Fruit fly (Drosophila melanogaster): ENCODE data around the gene CG9072.

Gene CG9072

DNA sequence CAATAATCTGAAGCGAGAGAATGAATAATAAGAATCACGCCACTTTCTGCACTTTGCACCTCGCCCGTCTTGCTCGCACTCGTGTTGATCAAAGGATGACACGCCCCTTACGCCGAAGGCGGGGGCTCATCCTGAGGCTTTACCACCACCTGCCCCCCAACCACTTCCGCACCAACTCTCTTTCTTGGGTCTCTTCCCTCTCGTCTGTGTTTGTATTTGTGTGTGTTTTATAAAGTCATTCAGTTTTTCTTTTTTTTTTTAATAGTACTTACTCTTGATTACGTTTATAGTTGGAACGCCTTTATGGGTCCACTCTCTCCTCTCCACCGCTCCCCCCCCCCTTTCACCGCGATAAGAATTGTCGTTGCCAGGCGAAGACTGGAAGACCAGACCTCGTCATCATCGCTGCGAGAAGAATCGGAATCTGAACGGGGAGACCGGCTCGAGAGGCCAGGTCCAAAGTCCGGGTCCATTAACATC, 26.4 kb downstream of the CG9072 start:
- peak; percentile 86 for TF ChIP-seq noc (tag; optimal IDR thresholded peaks at IDR 0.05)

DNA sequence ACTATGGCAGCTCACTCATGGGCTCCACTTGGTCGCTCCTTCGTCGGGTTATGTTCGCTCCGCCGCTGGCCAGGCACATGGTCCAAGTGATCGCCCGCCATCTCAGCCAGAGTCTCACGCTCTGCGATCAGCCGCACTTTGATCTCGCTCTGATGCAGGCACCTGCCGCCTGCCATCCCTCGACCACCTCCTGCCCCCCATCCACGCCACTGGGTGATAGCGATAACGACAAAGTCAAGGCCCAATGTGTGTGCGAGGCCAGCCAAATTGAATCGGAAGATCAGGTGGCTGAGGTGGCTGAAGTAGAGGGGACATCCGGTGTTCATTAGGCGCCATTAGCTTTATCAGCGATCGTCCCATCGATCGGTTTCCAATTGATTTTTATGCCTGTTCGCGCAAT, 27.3 kb downstream of the CG9072 start:
- TF ChIP-seq noc (tag; optimal IDR thresholded peaks at IDR 0.05), result no peak

DNA sequence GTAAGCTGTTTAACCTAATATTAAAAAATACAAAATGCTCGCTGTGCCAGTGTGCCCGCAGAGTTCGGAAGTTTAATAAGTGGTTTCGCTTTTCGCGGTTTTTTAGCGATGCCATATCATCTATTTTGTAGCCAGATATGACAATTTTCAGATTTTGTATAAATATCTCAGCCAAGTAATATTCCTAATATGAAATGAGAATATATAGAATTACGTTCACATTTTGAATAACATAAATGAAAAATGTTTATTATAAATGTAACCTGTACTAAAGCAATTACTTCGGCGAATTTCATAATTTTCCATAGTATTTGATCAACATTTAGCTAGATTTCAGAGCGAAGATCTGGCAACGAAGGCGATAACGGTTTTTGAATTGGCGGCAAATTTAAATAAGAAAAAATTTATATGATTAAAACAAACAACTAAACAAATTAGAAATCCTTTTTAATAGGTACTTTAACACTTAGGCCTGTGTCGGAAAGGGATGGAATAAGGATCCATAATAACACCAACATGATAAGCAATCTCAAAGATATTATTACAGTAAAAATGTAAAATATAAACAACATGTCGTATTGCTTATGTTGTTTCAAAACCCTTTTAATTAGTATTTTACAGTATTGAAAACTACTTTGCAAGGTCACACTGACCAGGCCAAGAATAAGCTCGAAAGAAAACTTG, 29.3 kb downstream of the CG9072 start, which contains the start of the genes opm and dob:
Gene opm (minus strand): TSS at position 59 of the 684 bp plus-strand sequence.
Gene dob (plus strand): TSS at position 634 of the 684 bp plus-strand sequence.
- TF ChIP-seq noc (tag; optimal IDR thresholded peaks at IDR 0.05), result peak; percentile 15

DNA sequence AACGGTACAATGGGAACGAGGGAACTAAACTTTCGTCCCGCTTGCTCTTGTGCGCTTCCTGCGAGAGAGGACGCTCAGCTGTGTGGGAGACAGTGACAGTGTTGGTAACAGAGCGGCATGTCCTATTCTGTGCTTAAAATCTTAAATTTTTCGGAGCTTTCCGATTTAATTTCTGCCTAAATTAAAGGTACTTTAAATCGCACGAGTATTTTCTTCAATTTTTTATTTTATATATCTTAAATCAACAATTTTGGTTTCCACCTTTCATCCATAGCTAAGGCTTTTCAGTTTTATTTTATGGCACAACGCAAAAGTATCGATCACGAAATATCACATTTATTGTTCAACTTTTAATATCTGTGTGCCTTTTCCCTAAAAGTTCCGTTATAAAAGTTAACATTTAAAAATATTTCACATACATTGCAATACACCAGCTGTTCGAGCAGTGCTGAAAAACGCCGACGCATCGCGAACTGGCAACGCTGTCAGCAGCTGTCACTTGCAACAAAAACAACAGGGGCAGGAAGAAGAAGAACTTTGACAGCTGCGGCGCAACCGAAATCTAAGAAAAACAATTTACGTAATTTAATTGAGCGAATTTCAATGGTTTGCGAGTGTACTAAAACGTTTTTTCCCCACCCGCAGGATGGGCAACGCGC, 32.3 kb downstream of the CG9072 start, which contains the start of the genes hiw and ND-B18:
Gene hiw (minus strand): TSS at position 26 of the 659 bp plus-strand sequence.
Gene ND-B18 (plus strand): TSS at position 330 of the 659 bp plus-strand sequence.
- TF ChIP-seq noc (tag; optimal IDR thresholded peaks at IDR 0.05), result no peak

DNA sequence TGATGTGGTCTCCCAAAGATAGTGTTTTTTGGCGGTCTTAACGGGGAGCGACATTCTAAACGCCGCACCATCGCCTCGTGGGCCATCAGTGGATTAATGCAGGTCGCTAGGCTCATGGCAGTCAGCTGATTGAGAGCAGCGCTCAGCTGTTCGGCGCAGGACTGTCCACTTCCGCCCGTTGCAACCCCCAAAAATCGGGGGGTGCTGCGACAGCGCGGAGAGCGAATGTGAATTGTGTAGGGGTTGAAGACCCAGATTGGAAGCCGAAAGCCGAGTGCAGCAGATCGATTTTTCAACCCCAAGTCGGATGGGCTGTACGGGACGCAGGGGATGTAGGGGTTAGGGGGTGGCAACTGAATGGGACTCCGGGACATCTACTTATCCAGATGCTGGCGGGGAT, 33.2 kb downstream of the CG9072 start:
- TF ChIP-seq noc (tag; optimal IDR thresholded peaks at IDR 0.05), result no peak

DNA sequence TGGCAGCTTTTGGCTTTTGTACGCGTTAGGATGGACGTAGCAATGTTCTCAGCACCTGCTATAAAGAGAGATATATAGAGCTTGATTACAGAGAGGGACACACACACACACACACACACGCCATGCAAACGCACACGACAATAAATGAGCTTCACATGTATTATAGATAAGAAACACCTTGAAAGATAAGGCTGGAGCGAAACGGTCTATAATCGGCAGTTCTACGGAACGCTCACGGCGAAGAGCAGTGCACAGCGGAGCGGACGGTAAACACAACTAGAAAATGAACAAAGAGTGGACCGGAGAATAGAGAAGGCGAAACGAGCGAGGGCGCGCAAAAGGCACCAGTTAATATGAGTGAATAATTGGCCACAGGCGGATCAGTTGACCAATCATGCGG, 47.1 kb downstream of the CG9072 start:
- peak; percentile 48 for TF ChIP-seq noc (tag; optimal IDR thresholded peaks at IDR 0.05)

DNA sequence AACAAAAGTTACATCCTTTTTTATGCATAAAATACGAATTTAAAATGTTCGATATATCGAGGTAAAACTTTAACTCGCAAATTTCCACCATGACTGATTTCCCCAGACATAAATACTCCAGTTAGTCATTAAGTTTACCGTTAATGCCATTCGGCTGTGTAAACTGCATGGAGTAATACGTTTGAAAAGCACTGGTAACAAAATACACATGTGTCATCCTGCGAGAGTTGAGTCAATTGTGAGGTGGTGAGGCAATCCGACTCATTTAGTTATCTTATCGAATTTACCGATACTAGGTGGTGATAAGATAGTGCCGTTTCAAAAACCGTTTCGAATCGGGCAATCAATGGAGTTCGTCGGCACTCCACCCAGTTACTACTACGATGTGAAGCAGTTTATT, 50.2 kb downstream of the CG9072 start:
- no peak for TF ChIP-seq noc (tag; optimal IDR thresholded peaks at IDR 0.05)
